Worm (Caenorhabditis elegans) whole organism, young adult: Measurements from ENCODE around the gene pqn-32.

Experiments
- B0035.1 ChIP-seq: sonication (generic microtip); optimal IDR thresholded peaks from 2 replicates; lab custom pipeline; 2016; ENCODE audit warnings: missing genetic modification characterization, mild to moderate bottlenecking, missing compliant biosample characterization, missing genotype, missing genetic modification reagents
- D2030.7 ChIP-seq: fragments of 200-800 bp; sonication (Bioruptor generic); IDR thresholded peaks from 2 replicates; pipeline ENCODE4 v1.3.6; 2022; ENCODE audit warnings: missing genetic modification reagents, missing genetic modification characterization, missing compliant biosample characterization
- F33H1.4 ChIP-seq: fragments of 200-800 bp; sonication (Bioruptor generic); IDR thresholded peaks from 2 replicates; pipeline ENCODE4 v1.3.6; 2022; ENCODE audit warnings: missing genetic modification reagents, missing genetic modification characterization, missing compliant biosample characterization
- F52B5.7 ChIP-seq: sonication (generic microtip); optimal IDR thresholded peaks from 2 replicates; lab custom pipeline; 2016; ENCODE audit warnings: mild to moderate bottlenecking, missing genetic modification characterization, missing compliant biosample characterization
- F55B11.4 ChIP-seq: sonication (generic microtip); optimal IDR thresholded peaks from 2 replicates; lab custom pipeline; 2016; ENCODE audit warnings: missing compliant biosample characterization, missing genetic modification characterization, borderline replicate concordance; ENCODE audit not compliant: insufficient read depth
- K11D2.4 ChIP-seq: fragments of 200-800 bp; sonication (Bioruptor generic); IDR thresholded peaks from 2 replicates; pipeline ENCODE4 v1.3.6; 2022; ENCODE audit warnings: missing genetic modification reagents, missing genetic modification characterization, missing compliant biosample characterization
- K12H6.12 ChIP-seq: fragments of 200-800 bp; sonication (Bioruptor generic); optimal IDR thresholded peaks from 2 replicates; lab custom pipeline; 2018; ENCODE audit warnings: mild to moderate bottlenecking, missing genetic modification characterization, missing compliant biosample characterization
- T26A5.8 ChIP-seq: sonication (generic microtip); optimal IDR thresholded peaks from 2 replicates; lab custom pipeline; 2016; ENCODE audit warnings: missing genetic modification characterization, missing compliant biosample characterization
- ama-1 ChIP-seq, 3 experiments: fragments of 150-350 bp in 1 of 3; sonication (generic microtip) in 2 of 3; optimal IDR thresholded peaks; 2 replicates each; lab custom pipeline; 2014 to 2018; ENCODE audit warnings: missing biosample characterization in 2 of 3, missing genetic modification characterization in 2 of 3, missing genetic modification reagents in 2 of 3
- aptf-3 ChIP-seq: fragments of 200-800 bp; sonication (Bioruptor generic); IDR thresholded peaks from 2 replicates; pipeline ENCODE4 v1.3.6; 2022; ENCODE audit warnings: missing genetic modification characterization, missing compliant biosample characterization
- attf-6 ChIP-seq: fragments of 200-800 bp; sonication (Bioruptor generic); IDR thresholded peaks from 2 replicates; pipeline ENCODE4 v1.3.6; 2022; ENCODE audit warnings: missing genetic modification reagents, missing genetic modification characterization, missing compliant biosample characterization
- bed-1 ChIP-seq: fragments of 200-800 bp; sonication (Bioruptor generic); IDR thresholded peaks from 2 replicates; pipeline ENCODE4 v1.3.6; 2022; ENCODE audit warnings: missing genetic modification reagents, missing genetic modification characterization, missing compliant biosample characterization
- cebp-1 ChIP-seq, 2 experiments: fragments of 200-800 bp in 1 of 2; sonication (Bioruptor generic) in 1 of 2; sonication (generic microtip) in 1 of 2; IDR thresholded peaks in 1 of 2; optimal IDR thresholded peaks in 1 of 2; 2 replicates each; pipeline versions ENCODE4 v1.3.6 to Lab custom; 2017 to 2022; ENCODE audit warnings: missing compliant biosample characterization in 2 of 2, missing genetic modification characterization in 2 of 2, mild to moderate bottlenecking in 1 of 2, missing genetic modification reagents in 1 of 2, moderate library complexity in 1 of 2
- cebp-2 ChIP-seq: fragments of 200-800 bp; sonication (Bioruptor generic); IDR thresholded peaks from 2 replicates; pipeline ENCODE4 v1.3.6; 2022; ENCODE audit warnings: missing genetic modification characterization, missing compliant biosample characterization
- ceh-27 ChIP-seq: fragments of 200-800 bp; sonication (Bioruptor generic); optimal IDR thresholded peaks from 2 replicates; lab custom pipeline; 2018; ENCODE audit warnings: mild to moderate bottlenecking, missing genetic modification characterization, moderate library complexity, missing compliant biosample characterization
- ceh-79 ChIP-seq: sonication (generic microtip); optimal IDR thresholded peaks from 2 replicates; lab custom pipeline; 2017; ENCODE audit warnings: mild to moderate bottlenecking, missing genetic modification characterization, missing compliant biosample characterization
- egl-18 ChIP-seq: fragments of 200-800 bp; sonication (Bioruptor generic); IDR thresholded peaks from 2 replicates; pipeline ENCODE4 v1.3.6; 2022; ENCODE audit warnings: missing genetic modification reagents, missing genetic modification characterization, missing compliant biosample characterization
- gei-17 ChIP-seq: fragments of 200-800 bp; sonication (Bioruptor generic); optimal IDR thresholded peaks from 2 replicates; lab custom pipeline; 2018; ENCODE audit warnings: mild to moderate bottlenecking, missing genetic modification characterization, missing compliant biosample characterization
- let-526 ChIP-seq: fragments of 200-800 bp; sonication (Bioruptor generic); IDR thresholded peaks from 2 replicates; pipeline ENCODE4 v1.3.6; 2022; ENCODE audit warnings: missing genetic modification reagents, missing genetic modification characterization, missing compliant biosample characterization
- let-607 ChIP-seq, 2 experiments: fragments of 200-800 bp in 1 of 2; sonication (Bioruptor generic) in 1 of 2; sonication (generic microtip) in 1 of 2; optimal IDR thresholded peaks; 2 replicates each; lab custom pipeline; 2016 to 2018; ENCODE audit warnings: mild to moderate bottlenecking in 2 of 2, missing compliant biosample characterization in 2 of 2, missing genetic modification characterization in 2 of 2, moderate library complexity in 2 of 2, missing genotype in 1 of 2
- lin-54 ChIP-seq: fragments of 200-800 bp; sonication (Bioruptor generic); optimal IDR thresholded peaks from 2 replicates; lab custom pipeline; 2018; ENCODE audit warnings: mild to moderate bottlenecking, missing genetic modification characterization, missing compliant biosample characterization
- lsl-1 ChIP-seq: fragments of 200-800 bp; sonication (Bioruptor generic); optimal IDR thresholded peaks from 2 replicates; lab custom pipeline; 2018; ENCODE audit warnings: mild to moderate bottlenecking, missing genetic modification characterization, moderate library complexity, missing compliant biosample characterization
- lsy-27 ChIP-seq: sonication (generic microtip); optimal IDR thresholded peaks from 2 replicates; lab custom pipeline; 2017; ENCODE audit warnings: missing genetic modification characterization, mild to moderate bottlenecking, missing compliant biosample characterization, antibody characterized with exemption, missing genotype, borderline replicate concordance; ENCODE audit not compliant: insufficient read depth
- madf-3 ChIP-seq: fragments of 200-800 bp; sonication (Bioruptor generic); IDR thresholded peaks from 2 replicates; pipeline ENCODE4 v1.3.6; 2022; ENCODE audit warnings: missing genetic modification reagents, missing genetic modification characterization, missing compliant biosample characterization
- madf-8 ChIP-seq: fragments of 200-800 bp; sonication (Bioruptor generic); conservative IDR thresholded peaks from 2 replicates; pipeline ENCODE4 v1.3.6; 2022; ENCODE audit warnings: missing genetic modification reagents, missing genetic modification characterization, missing compliant biosample characterization
- nfya-1 ChIP-seq: sonication (generic microtip); optimal IDR thresholded peaks from 2 replicates; lab custom pipeline; 2017; ENCODE audit warnings: antibody characterized with exemption, missing compliant biosample characterization, missing genetic modification characterization, borderline replicate concordance; ENCODE audit not compliant: insufficient read depth
- nfyb-1 ChIP-seq: fragments of 200-800 bp; sonication (Bioruptor generic); IDR thresholded peaks from 2 replicates; pipeline ENCODE4 v1.3.6; 2022; ENCODE audit warnings: missing genetic modification reagents, missing genetic modification characterization, missing compliant biosample characterization
- rec-8 ChIP-seq, 2 experiments: sonication (generic microtip); optimal IDR thresholded peaks; 2 replicates each; lab custom pipeline; 2016; ENCODE audit warnings: mild to moderate bottlenecking in 2 of 2, missing genetic modification characterization in 2 of 2, missing genetic modification reagents in 2 of 2, missing genotype in 2 of 2, missing biosample characterization in 1 of 2, missing compliant biosample characterization in 1 of 2, moderate library complexity in 1 of 2
- rpc-1 ChIP-seq, 2 experiments: fragments of 150-350 bp in 1 of 2; sonication (generic microtip) in 1 of 2; optimal IDR thresholded peaks; 2 replicates each; lab custom pipeline; 2014 to 2018; ENCODE audit warnings: missing biosample characterization in 1 of 2, missing genetic modification characterization in 1 of 2, missing genetic modification reagents in 1 of 2, missing genotype in 1 of 2
- somi-1 ChIP-seq: fragments of 200-800 bp; sonication (Bioruptor generic); optimal IDR thresholded peaks from 2 replicates; lab custom pipeline; 2018; ENCODE audit warnings: mild to moderate bottlenecking, missing genetic modification characterization, missing compliant biosample characterization
- sptf-2 ChIP-seq: fragments of 200-800 bp; sonication (Bioruptor generic); optimal IDR thresholded peaks from 2 replicates; lab custom pipeline; 2018; ENCODE audit warnings: mild to moderate bottlenecking, missing genetic modification characterization, missing compliant biosample characterization
- tbx-9 ChIP-seq: sonication (generic microtip); optimal IDR thresholded peaks from 2 replicates; lab custom pipeline; 2016; ENCODE audit warnings: borderline replicate concordance, missing genetic modification characterization, inconsistent platforms, missing compliant biosample characterization
- unc-130 ChIP-seq: sonication (generic microtip); optimal IDR thresholded peaks from 2 replicates; lab custom pipeline; 2016; ENCODE audit warnings: missing genetic modification reagents, missing genetic modification characterization, missing compliant biosample characterization
- unc-62 ChIP-seq: fragments of 150-350 bp; optimal IDR thresholded peaks from 2 replicates; lab custom pipeline; 2014; ENCODE audit warnings: missing biosample characterization, missing genetic modification reagents, missing genetic modification characterization
- zim-3 ChIP-seq: sonication (generic microtip); optimal IDR thresholded peaks from 2 replicates; lab custom pipeline; 2017; ENCODE audit warnings: mild to moderate bottlenecking, missing genetic modification characterization, moderate library complexity, missing compliant biosample characterization
- ztf-26 ChIP-seq: sonication (generic microtip); optimal IDR thresholded peaks from 2 replicates; lab custom pipeline; 2017; ENCODE audit warnings: missing genetic modification characterization, missing compliant biosample characterization

The pqn-32 gene

ce11 chrII:13130576-13130975 lies 22.8 kb downstream of the pqn-32 start (continued):
- TF ChIP-seq cebp-1 (GFP tag; IDR thresholded peaks at IDR 0.05; lab: Robert Waterston, UW): no peak
- TF ChIP-seq cebp-1 (tag; optimal IDR thresholded peaks at IDR 0.05; lab: Kevin White, UChicago): no peak
- no peak for TF ChIP-seq gei-17
- no peak for TF ChIP-seq rpc-1 (optimal IDR thresholded peaks at IDR 0.05; lab: Kevin White, UChicago)
- TF ChIP-seq rpc-1 (tag; optimal IDR thresholded peaks at IDR 0.05; lab: Kevin White, UChicago): no peak
- TF ChIP-seq sptf-2 (GFP tag; lab: Kevin White, UChicago): no peak
- TF ChIP-seq lsy-27 (tag; lab: Kevin White, UChicago): no peak
- no peak for TF ChIP-seq nfyb-1 (GFP tag; lab: Robert Waterston, UW)
- peak; percentile 52 for TF ChIP-seq D2030.7
- TF ChIP-seq rec-8 (tag; optimal IDR thresholded peaks at IDR 0.05; lab: Kevin White, UChicago): no peak
- TF ChIP-seq egl-18 (GFP tag; lab: Robert Waterston, UW): no peak
- peak; percentile 28; the same call in 1 of the 2 replicates for TF ChIP-seq F33H1.4
- no peak for TF ChIP-seq ama-1 (optimal IDR thresholded peaks at IDR 0.05; lab: Kevin White, UChicago)
- TF ChIP-seq ama-1 (GFP tag; optimal IDR thresholded peaks at IDR 0.05; lab: Kevin White, UChicago): no peak
- no peak for TF ChIP-seq ceh-79 (tag; lab: Kevin White, UChicago)
- TF ChIP-seq nfya-1 (tag; lab: Kevin White, UChicago): no peak

- no peak for TF ChIP-seq B0035.1
- no peak for TF ChIP-seq lsl-1 (GFP tag; lab: Kevin White, UChicago)
- TF ChIP-seq let-526 (GFP tag; lab: Robert Waterston, UW): no peak
- TF ChIP-seq lin-54 (GFP tag; lab: Kevin White, UChicago): no peak
- TF ChIP-seq unc-62 (GFP tag; lab: Kevin White, UChicago): no peak
- TF ChIP-seq madf-8 (GFP tag; lab: Robert Waterston, UW): no peak
- no peak for TF ChIP-seq zim-3 (tag; lab: Kevin White, UChicago)
- TF ChIP-seq somi-1: no peak
- no peak for TF ChIP-seq nfyb-1 (GFP tag; lab: Robert Waterston, UW)
- no peak for TF ChIP-seq K11D2.4 (GFP tag; lab: Robert Waterston, UW)
- TF ChIP-seq bed-1 (GFP tag; lab: Robert Waterston, UW): no peak
- no peak for TF ChIP-seq let-607 (tag; optimal IDR thresholded peaks at IDR 0.05; lab: Kevin White, UChicago)
- no peak for TF ChIP-seq unc-130 (GFP tag; lab: Kevin White, UChicago)
- no peak for TF ChIP-seq tbx-9 (tag; lab: Kevin White, UChicago)
- TF ChIP-seq cebp-2 (GFP tag; lab: Robert Waterston, UW): no peak
- no peak for TF ChIP-seq aptf-3 (GFP tag; lab: Robert Waterston, UW)
- TF ChIP-seq T26A5.8 (tag; lab: Kevin White, UChicago): no peak
- no peak for TF ChIP-seq F52B5.7 (tag; lab: Kevin White, UChicago)
Measured at ce11 chrII:13139573-13139972, 31.8 kb downstream of the pqn-32 start.

DNA sequence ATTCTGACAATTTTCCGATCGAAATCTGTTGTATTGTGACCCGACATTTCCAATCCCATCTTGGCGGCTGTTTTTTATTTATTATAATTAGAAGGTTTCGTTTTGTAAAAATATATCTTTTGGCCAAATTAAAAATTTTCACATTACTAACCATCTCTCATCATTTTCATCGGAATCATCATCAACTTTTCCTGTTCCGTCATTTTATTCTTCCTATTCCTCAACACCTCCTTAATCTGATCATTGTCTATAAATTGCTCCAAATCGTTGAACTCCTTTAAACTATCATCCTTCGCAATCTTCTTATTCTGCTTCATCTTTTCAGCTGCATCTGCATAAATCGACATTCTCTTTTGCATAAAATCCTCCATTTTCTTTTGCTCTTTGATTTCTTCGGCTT lies 34.6 kb downstream of the pqn-32 start:
- TF ChIP-seq K12H6.12 (no peak), attf-6 (GFP tag; lab: Robert Waterston, UW) (no peak), madf-3 (GFP tag; lab: Robert Waterston, UW) (no peak), unc-62 (GFP tag; lab: Kevin White, UChicago) (no peak), ztf-26 (no peak), F55B11.4 (tag; lab: Kevin White, UChicago) (no peak), ceh-27 (GFP tag; lab: Kevin White, UChicago) (no peak)
